Worm (Caenorhabditis elegans) whole organism, young adult: ENCODE results near the gene sre-19.
A peak's percentile ranks its signal among the peaks of the same experiment; 100 is the strongest.

Experiments
- F10E7.11 ChIP-seq: sonication (generic microtip); optimal IDR thresholded peaks from 2 replicates; lab custom pipeline; 2017; ENCODE audit warnings: mild to moderate bottlenecking, missing genetic modification characterization, moderate library complexity, missing compliant biosample characterization
- ZK185.1 ChIP-seq: sonication (generic microtip); optimal IDR thresholded peaks from 2 replicates; lab custom pipeline; 2016; ENCODE audit warnings: mild to moderate bottlenecking, missing genetic modification characterization, missing compliant biosample characterization; ENCODE audit not compliant: poor library complexity, severe bottlenecking
- attf-6 ChIP-seq: fragments of 200-800 bp; sonication (Bioruptor generic); IDR thresholded peaks from 2 replicates; pipeline ENCODE4 v1.3.6; 2022; ENCODE audit warnings: missing genetic modification reagents, missing genetic modification characterization, missing compliant biosample characterization
- die-1 ChIP-seq: sonication (generic microtip); optimal IDR thresholded peaks from 2 replicates; lab custom pipeline; 2016; ENCODE audit warnings: missing genotype, mild to moderate bottlenecking, missing genetic modification characterization, missing compliant biosample characterization
- dpff-1 ChIP-seq: sonication (generic microtip); optimal IDR thresholded peaks from 2 replicates; lab custom pipeline; 2017; ENCODE audit warnings: mild to moderate bottlenecking, missing genetic modification characterization, missing compliant biosample characterization
- dpl-1 ChIP-seq: fragments of 150-350 bp; optimal IDR thresholded peaks from 2 replicates; lab custom pipeline; 2014; ENCODE audit warnings: missing biosample characterization, missing genetic modification reagents, missing genetic modification characterization
- egl-44 ChIP-seq: fragments of 200-800 bp; sonication (Bioruptor generic); IDR thresholded peaks from 2 replicates; pipeline ENCODE4 v1.3.6; 2022; ENCODE audit warnings: missing genetic modification reagents, missing genetic modification characterization, missing compliant biosample characterization
- hsf-1 ChIP-seq: fragments of 200-800 bp; sonication (Bioruptor generic); IDR thresholded peaks from 2 replicates; pipeline ENCODE4 v1.3.6; 2022; ENCODE audit warnings: missing genetic modification reagents, missing genetic modification characterization, missing compliant biosample characterization
- let-526 ChIP-seq: fragments of 200-800 bp; sonication (Bioruptor generic); IDR thresholded peaks from 2 replicates; pipeline ENCODE4 v1.3.6; 2022; ENCODE audit warnings: missing genetic modification reagents, missing genetic modification characterization, missing compliant biosample characterization
- nhr-27 ChIP-seq: fragments of 200-800 bp; sonication (Bioruptor generic); optimal IDR thresholded peaks from 2 replicates; lab custom pipeline; 2018; ENCODE audit warnings: mild to moderate bottlenecking, missing genetic modification characterization, moderate library complexity, missing compliant biosample characterization
- snpc-4 ChIP-seq, 5 experiments: fragments of 150-350 bp in 1 of 5; sonication (generic microtip) in 4 of 5; optimal IDR thresholded peaks; 2 replicates each; lab custom pipeline; 2014 to 2018; ENCODE audit warnings: missing genetic modification characterization in 5 of 5, missing biosample characterization in 3 of 5, antibody characterized with exemption in 2 of 5, mild to moderate bottlenecking in 2 of 5, missing compliant biosample characterization in 2 of 5, missing genotype in 2 of 5, moderate library complexity in 2 of 5, missing genetic modification reagents in 1 of 5
- unc-62 ChIP-seq: fragments of 150-350 bp; optimal IDR thresholded peaks from 2 replicates; lab custom pipeline; 2014; ENCODE audit warnings: missing biosample characterization, missing genetic modification reagents, missing genetic modification characterization
- zfh-2 ChIP-seq: fragments of 200-800 bp; sonication (Bioruptor generic); conservative IDR thresholded peaks from 2 replicates; pipeline ENCODE4 v1.3.6; 2022; ENCODE audit warnings: missing genetic modification reagents, missing genetic modification characterization, missing compliant biosample characterization
- ztf-22 ChIP-seq: fragments of 200-800 bp; sonication (Bioruptor generic); optimal IDR thresholded peaks from 2 replicates; lab custom pipeline; 2018; ENCODE audit warnings: mild to moderate bottlenecking, missing genetic modification characterization, moderate library complexity, missing compliant biosample characterization

DNA sequence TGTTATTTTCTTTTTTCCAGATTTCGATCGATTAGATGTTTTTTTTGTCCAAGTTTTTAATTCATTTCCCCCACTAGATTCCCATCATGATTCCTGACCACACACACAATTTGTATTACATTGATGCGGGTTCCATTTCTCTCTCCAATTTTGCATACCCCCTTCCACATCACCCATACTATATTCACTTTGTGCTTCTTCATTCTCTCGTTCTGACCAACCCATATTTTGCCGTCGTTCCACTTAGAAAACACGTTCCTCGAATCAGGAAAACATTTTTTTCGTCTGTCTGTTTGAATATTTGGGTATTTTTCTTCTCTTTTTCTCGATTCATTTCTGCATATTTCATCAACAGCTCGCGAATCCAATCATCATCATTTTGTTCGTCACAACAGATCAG lies 31.3 kb downstream of the sre-19 start:
- TF ChIP-seq zfh-2 (GFP tag; lab: Robert Waterston, UW) (0 out of 2 replicates have a peak, but pooled peaks have one; percentile 2), snpc-4 (GFP tag; optimal IDR thresholded peaks at IDR 0.05; lab: Kevin White, UChicago) (no peak), snpc-4 (tag; optimal IDR thresholded peaks at IDR 0.05; lab: Kevin White, UChicago) (no peak), dpl-1 (no peak), attf-6 (GFP tag; lab: Robert Waterston, UW) (no peak), ztf-22 (GFP tag; lab: Kevin White, UChicago) (no peak), F10E7.11 (tag; lab: Kevin White, UChicago) (no peak), ZK185.1 (tag; lab: Kevin White, UChicago) (no peak), let-526 (GFP tag; lab: Robert Waterston, UW) (no peak), die-1 (tag; lab: Kevin White, UChicago) (no peak), nhr-27 (tag; lab: Kevin White, UChicago) (no peak), egl-44 (no peak), hsf-1 (no peak), dpff-1 (tag; lab: Kevin White, UChicago) (no peak), unc-62 (GFP tag; lab: Kevin White, UChicago) (no peak)
